Worm (Caenorhabditis elegans): ENCODE results near the gene C07D10.6.

DNA sequence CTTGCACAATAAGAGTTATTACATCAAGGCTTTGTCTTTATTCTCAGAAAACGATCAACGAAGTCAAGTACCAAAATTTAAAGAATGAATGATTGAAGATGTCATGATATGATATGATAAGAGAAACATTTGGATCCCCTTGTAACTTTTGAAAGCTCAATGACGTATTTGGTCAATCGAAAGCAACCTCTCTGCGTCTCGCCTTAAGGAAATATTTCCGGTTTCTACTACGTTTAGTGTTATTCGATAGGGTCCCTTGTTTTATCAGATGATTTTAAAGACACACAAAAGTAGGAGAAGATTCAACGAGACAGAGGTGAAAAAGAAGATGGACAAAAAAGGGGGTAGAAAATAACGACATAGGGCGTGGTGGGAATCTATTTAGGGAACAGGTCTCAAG, 34.2 kb downstream of the C07D10.6 start:
- TF ChIP-seq nhr-27 (tag; optimal IDR thresholded peaks at IDR 0.05) (no peak), egl-18 (GFP tag; IDR thresholded peaks at IDR 0.05) (no peak), F39B2.1 (GFP tag; IDR thresholded peaks at IDR 0.05) (no peak), lag-1 (GFP tag; IDR thresholded peaks at IDR 0.05) (no peak), F57C9.4 (tag; optimal IDR thresholded peaks at IDR 0.05) (no peak), ceh-40 (GFP tag; IDR thresholded peaks at IDR 0.05) (no peak), K11D2.4 (GFP tag; IDR thresholded peaks at IDR 0.05) (no peak), rec-8 (tag; optimal IDR thresholded peaks at IDR 0.05) (no peak), hrde-1 (tag; optimal IDR thresholded peaks at IDR 0.05; ENCODE audit: borderline replicate concordance) (no peak), pha-4 (tag; optimal IDR thresholded peaks at IDR 0.05) (no peak), F49E8.2 (tag; optimal IDR thresholded peaks at IDR 0.05; ENCODE audit: insufficient read depth) (no peak), tbp1 (GFP tag; optimal IDR thresholded peaks at IDR 0.05) (no peak)
